Fruit fly (Drosophila melanogaster): ENCODE measurements around the gene jar.

Gene jar

dm6 chr3R:24276104-24277008 is 5.3 kb upstream of the jar start, which contains the start of gene Orct (continued):
- TF ChIP-seq exex (tag; optimal IDR thresholded peaks at IDR 0.05) (peak; percentile 71), CG4404 (GFP tag; IDR thresholded peaks at IDR 0.05) (peak; percentile 43), CG2889 (GFP tag; IDR thresholded peaks at IDR 0.05) (0 out of 3 replicates have a peak, but pooled peaks have one; percentile 61), Asciz (GFP tag; optimal IDR thresholded peaks at IDR 0.05) (peak; percentile 62), kni (GFP tag; optimal IDR thresholded peaks at IDR 0.05) (no peak), kay (GFP tag; optimal IDR thresholded peaks at IDR 0.05) (peak; percentile 45), nau (GFP tag; optimal IDR thresholded peaks at IDR 0.05) (peak; percentile 78), maf-S (GFP tag; optimal IDR thresholded peaks at IDR 0.05) (peak; percentile 48), z (GFP tag; IDR thresholded peaks at IDR 0.05) (no peak), ro (GFP tag; IDR thresholded peaks at IDR 0.05) (no peak), CkIIα-i1 (GFP tag; IDR thresholded peaks at IDR 0.05) (no peak), crc (GFP tag; optimal IDR thresholded peaks at IDR 0.05) (peak; percentile 2), CG11085 (GFP tag; IDR thresholded peaks at IDR 0.05) (no peak), chif (GFP tag; optimal IDR thresholded peaks at IDR 0.05) (peak in 1 of 2 experiments; percentile 58), CG14050 (GFP tag; IDR thresholded peaks at IDR 0.05) (no peak), CG8359 (GFP tag; optimal IDR thresholded peaks at IDR 0.05; ENCODE audit: borderline replicate concordance) (peak; percentile 46), dmrt99B (tag; optimal IDR thresholded peaks at IDR 0.05) (peak; percentile 79), chn (GFP tag; optimal IDR thresholded peaks at IDR 0.05) (peak; percentile 2), CG10209 (GFP tag; optimal IDR thresholded peaks at IDR 0.05) (peak; percentile 83), vvl (GFP tag; IDR thresholded peaks at IDR 0.05) (peak; percentile 62; the same call in 1 of the 2 replicates), repo (GFP tag; optimal IDR thresholded peaks at IDR 0.05) (no peak), CG1832 (GFP tag; optimal IDR thresholded peaks at IDR 0.05) (peak; percentile 17), nerfin-2 (GFP tag; IDR thresholded peaks at IDR 0.05; ENCODE audit: partially characterized antibody) (no peak), dati (GFP tag; IDR thresholded peaks at IDR 0.05) (no peak), CG1647 (GFP tag; optimal IDR thresholded peaks at IDR 0.05) (peak; percentile 25), lab (GFP tag; optimal IDR thresholded peaks at IDR 0.05) (peak; percentile 89), CG10366 (GFP tag; IDR thresholded peaks at IDR 0.05) (peak; percentile 44; the same call in 1 of the 2 replicates), CG4707 (GFP tag; optimal IDR thresholded peaks at IDR 0.05) (peak; percentile 38), CG16815 (GFP tag; optimal IDR thresholded peaks at IDR 0.05) (peak; percentile 69), CG8290 (GFP tag; optimal IDR thresholded peaks at IDR 0.05) (no peak), CG8290 (tag; optimal IDR thresholded peaks at IDR 0.05) (peak in 1 of 2 experiments; percentile 60), CG15601 (tag; optimal IDR thresholded peaks at IDR 0.05) (peak; percentile 20), CG8944 (GFP tag; optimal IDR thresholded peaks at IDR 0.05) (peak; percentile 32), tio (GFP tag; optimal IDR thresholded peaks at IDR 0.05) (peak; percentile 70), zfh2 (GFP tag; optimal IDR thresholded peaks at IDR 0.05) (peak; percentile 87), onecut (GFP tag; IDR thresholded peaks at IDR 0.05) (peak; percentile 29; the same call in 1 of the 2 replicates), CG10654 (GFP tag; optimal IDR thresholded peaks at IDR 0.05) (peak; percentile 27), CG10959 (GFP tag; IDR thresholded peaks at IDR 0.05) (no peak), Fer2 (tag; optimal IDR thresholded peaks at IDR 0.05) (peak; percentile 34), Hsf (GFP tag; optimal IDR thresholded peaks at IDR 0.05) (peak; percentile 63), kah (GFP tag; optimal IDR thresholded peaks at IDR 0.05) (peak; percentile 32), Mad (GFP tag; optimal IDR thresholded peaks at IDR 0.05) (no peak), CG31365 (tag; optimal IDR thresholded peaks at IDR 0.05) (no peak), Antp (GFP tag; optimal IDR thresholded peaks at IDR 0.05) (peak; percentile 58), Opbp (GFP tag; IDR thresholded peaks at IDR 0.05; ENCODE audit: partially characterized antibody) (no peak), ATbp (GFP tag; optimal IDR thresholded peaks at IDR 0.05) (peak; percentile 62), CG7987 (GFP tag; optimal IDR thresholded peaks at IDR 0.05) (peak; percentile 43), pho (GFP tag; optimal IDR thresholded peaks at IDR 0.05) (peak; percentile 82), Oaz (GFP tag; IDR thresholded peaks at IDR 0.05) (0 out of 2 replicates have a peak, but pooled peaks have one; percentile 36)

Measured in whole organism, embryonic.